Fruit fly (Drosophila melanogaster) whole organism, pupa: Measurements from ENCODE around the gene Tango10.

Experiments
- CG10348 ChIP-seq: fragments of 200-800 bp; sonication (Bioruptor generic); IDR thresholded peaks from 2 replicates; pipeline ENCODE4 v1.3.6; 2022; ENCODE audit warnings: missing biosample characterization, missing genetic modification characterization
- CG14655 ChIP-seq: fragments of 200-800 bp; sonication (Bioruptor generic); optimal IDR thresholded peaks from 3 replicates; lab custom pipeline; 2017; ENCODE audit warnings: mild to moderate bottlenecking, missing biosample characterization, missing genetic modification reagents, missing genetic modification characterization
- CG34367 ChIP-seq: fragments of 200-800 bp; sonication (Bioruptor generic); optimal IDR thresholded peaks from 2 replicates; lab custom pipeline; 2018; ENCODE audit warnings: missing biosample characterization, mild to moderate bottlenecking, missing genetic modification characterization
- CG8159 ChIP-seq: fragments of 200-800 bp; sonication (Bioruptor generic); optimal IDR thresholded peaks from 3 replicates; lab custom pipeline; 2018; ENCODE audit warnings: missing biosample characterization, mild to moderate bottlenecking, missing genetic modification characterization, moderate library complexity
- CG9948 ChIP-seq: fragments of 200-800 bp; sonication (Bioruptor generic); optimal IDR thresholded peaks from 2 replicates; lab custom pipeline; 2018; ENCODE audit warnings: missing biosample characterization, mild to moderate bottlenecking, missing genetic modification characterization, moderate library complexity
- EcR ChIP-seq: fragments of 200-800 bp; sonication (Bioruptor generic); optimal IDR thresholded peaks from 3 replicates; lab custom pipeline; 2019; ENCODE audit warnings: missing biosample characterization, missing genetic modification characterization, mild to moderate bottlenecking, moderate library complexity, missing genetic modification reagents

- TF ChIP-seq CG10348 (GFP tag; lab: Robert Waterston, UW), result peak; percentile 56
- peak; percentile 88 for TF ChIP-seq CG34367 (tag; lab: Kevin White, UChicago)
- peak; percentile 95 for TF ChIP-seq CG14655 (GFP tag; lab: Kevin White, UChicago)
- TF ChIP-seq EcR, result no peak
- peak; percentile 95 for TF ChIP-seq CG8159
- TF ChIP-seq CG9948 (tag; lab: Kevin White, UChicago), result peak; percentile 89
Observed at dm6 chrX:11715937-11716730, 3.9 kb upstream of the Tango10 start.
